Worm (Caenorhabditis elegans): Measurements from ENCODE around the gene ZC8.6.

- TF ChIP-seq nhr-2 (tag; optimal IDR thresholded peaks at IDR 0.05) (no peak), sptf-1 (tag; optimal IDR thresholded peaks at IDR 0.05) (no peak), mab-5 (tag; optimal IDR thresholded peaks at IDR 0.05) (no peak), nhr-237 (tag; optimal IDR thresholded peaks at IDR 0.05) (no peak), unc-62 (GFP tag; optimal IDR thresholded peaks at IDR 0.05) (no peak), nhr-12 (tag; optimal IDR thresholded peaks at IDR 0.05) (no peak), pha-4 (tag; optimal IDR thresholded peaks at IDR 0.05) (no peak), snpc-4 (tag; optimal IDR thresholded peaks at IDR 0.05) (no peak), ceh-39 (tag; optimal IDR thresholded peaks at IDR 0.05) (no peak), ztf-11 (tag; optimal IDR thresholded peaks at IDR 0.05) (no peak)
Measured at ce11 chrX:4981059-4981458, 16.3 kb downstream of the ZC8.6 start.
